Fruit fly (Drosophila melanogaster): ENCODE results near the gene Or24a.

DNA sequence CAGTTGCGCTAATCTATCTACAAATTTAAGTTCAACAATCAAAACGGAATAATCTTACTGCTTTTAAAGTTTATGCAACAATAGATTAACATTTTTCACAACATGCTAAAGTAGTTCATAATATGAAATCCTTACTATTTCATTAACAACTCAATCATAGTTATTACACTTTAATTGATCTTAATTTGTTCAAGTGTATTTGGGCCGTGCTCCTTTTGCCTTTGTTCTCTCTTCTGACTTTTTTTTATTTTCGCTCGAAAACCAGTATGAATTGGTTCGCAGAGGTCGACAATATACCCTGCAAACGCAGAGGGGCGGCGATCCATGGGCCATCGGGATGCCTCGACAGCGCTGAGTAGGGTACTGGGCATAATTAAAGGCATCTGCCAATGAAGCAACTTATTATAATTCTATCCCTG is 45.4 kb upstream of the Or24a start:
- TF ChIP-seq ems (GFP tag; optimal IDR thresholded peaks at IDR 0.05) (no peak), gsb (GFP tag; IDR thresholded peaks at IDR 0.05) (no peak), Mrtf (GFP tag; IDR thresholded peaks at IDR 0.05) (no peak), Ptx1 (GFP tag; IDR thresholded peaks at IDR 0.05) (no peak), CG3281 (GFP tag; optimal IDR thresholded peaks at IDR 0.05) (no peak), br (optimal IDR thresholded peaks at IDR 0.05) (no peak), HLHmδ (GFP tag; optimal IDR thresholded peaks at IDR 0.05) (no peak), CG2116 (GFP tag; optimal IDR thresholded peaks at IDR 0.05) (no peak), CG2875 (GFP tag; optimal IDR thresholded peaks at IDR 0.05) (no peak), Hr3 (GFP tag; optimal IDR thresholded peaks at IDR 0.05) (no peak), toy (GFP tag; IDR thresholded peaks at IDR 0.05) (no peak), ssp (GFP tag; IDR thresholded peaks at IDR 0.05) (no peak), caup (GFP tag; optimal IDR thresholded peaks at IDR 0.05; ENCODE audit: severe bottlenecking) (no peak), stwl (tag; optimal IDR thresholded peaks at IDR 0.05) (no peak)
